Fruit fly (Drosophila melanogaster): ENCODE data around the gene Arpc3A.

DNA sequence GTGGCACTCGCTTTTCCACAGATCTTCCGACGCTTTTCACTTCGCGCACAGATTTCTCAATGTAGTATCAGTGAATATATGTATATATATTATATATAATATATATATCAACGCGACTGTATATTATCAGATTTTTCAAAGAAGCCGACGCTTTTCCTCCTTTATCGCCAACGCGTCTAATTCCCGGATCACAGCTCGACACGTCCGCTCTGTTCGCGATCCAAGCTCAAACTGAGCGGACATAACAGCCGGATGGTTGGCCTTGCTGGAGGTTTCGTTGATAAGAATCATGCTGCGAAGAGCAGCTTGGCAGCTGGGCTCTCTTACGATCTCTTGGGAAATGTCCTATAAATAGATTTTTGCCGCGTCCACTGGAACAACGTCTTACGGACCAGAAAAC lies 18.9 kb downstream of the Arpc3A start, which contains the start of gene cv-d:
- TF ChIP-seq Lpt (GFP tag; optimal IDR thresholded peaks at IDR 0.05) (no peak), Ets21C (GFP tag; optimal IDR thresholded peaks at IDR 0.05) (no peak), Blimp-1 (GFP tag; optimal IDR thresholded peaks at IDR 0.05) (no peak), acj6 (GFP tag; optimal IDR thresholded peaks at IDR 0.05) (no peak), Gug (GFP tag; IDR thresholded peaks at IDR 0.05) (no peak), CG10669 (GFP tag; optimal IDR thresholded peaks at IDR 0.05) (no peak), cyc (GFP tag; optimal IDR thresholded peaks at IDR 0.05) (no peak), CG6808 (GFP tag; optimal IDR thresholded peaks at IDR 0.05) (no peak), Eip75B (GFP tag; optimal IDR thresholded peaks at IDR 0.05) (no peak), Hr4 (GFP tag; optimal IDR thresholded peaks at IDR 0.05) (no peak)

All from whole organism, prepupa.